Fruit fly (Drosophila melanogaster) whole organism: Measurements from ENCODE around the gene dar1.

ENCODE experiments used
- Dll ChIP-seq: fragments of >200 bp; optimal IDR thresholded peaks from 2 replicates; lab custom pipeline; 2017
- pan ChIP-seq: fragments of >200 bp; optimal IDR thresholded peaks from 2 replicates; lab custom pipeline; 2017
- usp ChIP-seq: fragments of >200 bp; optimal IDR thresholded peaks from 2 replicates; lab custom pipeline; 2017; ENCODE audit warnings: missing biosample characterization, missing genetic modification characterization, mixed read lengths

DNA sequence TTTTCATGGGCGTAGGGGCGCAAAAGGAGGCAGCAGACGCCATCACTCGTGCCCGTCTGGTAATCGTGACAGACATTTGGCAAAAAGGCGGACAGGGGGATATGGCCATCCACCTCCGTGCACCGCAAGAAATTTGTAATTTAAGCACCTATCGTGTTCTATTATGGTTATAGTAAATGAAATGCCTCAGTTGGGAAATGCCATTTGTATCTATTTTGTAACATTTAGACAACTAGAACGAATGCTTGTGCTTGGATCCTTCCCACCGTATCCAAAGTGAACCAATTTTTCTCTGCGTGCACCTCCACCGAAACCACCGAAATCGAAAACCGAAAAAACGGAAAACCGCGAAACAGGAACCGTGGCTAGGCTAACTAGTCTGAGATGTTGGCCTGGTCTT lies 30.7 kb downstream of the dar1 start:
- TF ChIP-seq usp (GFP tag; lab: Kevin White, UChicago) (no peak), pan (lab: Kevin White, UChicago) (no peak), Dll (no peak)
